Worm (Caenorhabditis elegans) whole organism, late embryonic: ENCODE measurements around the gene bgnt-1.2.

ENCODE experiments used
- C38D4.7 ChIP-seq: fragments of 200-800 bp; sonication (Bioruptor generic); optimal IDR thresholded peaks from 2 replicates; lab custom pipeline; 2018; ENCODE audit warnings: mild to moderate bottlenecking, missing genetic modification characterization, moderate library complexity, missing compliant biosample characterization
- F13H6.1 ChIP-seq: sonication (generic microtip); optimal IDR thresholded peaks from 2 replicates; lab custom pipeline; 2016; ENCODE audit warnings: missing genetic modification characterization, missing compliant biosample characterization
- K02D7.2 ChIP-seq: sonication (generic microtip); optimal IDR thresholded peaks from 2 replicates; lab custom pipeline; 2017; ENCODE audit warnings: mild to moderate bottlenecking, missing genetic modification characterization, missing compliant biosample characterization
- T23F11.4 ChIP-seq: fragments of 200-800 bp; sonication (Bioruptor generic); optimal IDR thresholded peaks from 2 replicates; lab custom pipeline; 2018; ENCODE audit warnings: mild to moderate bottlenecking, missing genetic modification characterization, missing compliant biosample characterization
- Y22D7AL.16 ChIP-seq: sonication (generic microtip); optimal IDR thresholded peaks from 2 replicates; lab custom pipeline; 2016; ENCODE audit warnings: missing genetic modification characterization, missing compliant biosample characterization
- ama-1 ChIP-seq: fragments of 150-350 bp; optimal IDR thresholded peaks from 2 replicates; lab custom pipeline; 2014
- ceh-14 ChIP-seq: sonication (generic microtip); optimal IDR thresholded peaks from 2 replicates; lab custom pipeline; 2016; ENCODE audit warnings: missing genotype, missing genetic modification characterization, missing compliant biosample characterization
- ceh-2 ChIP-seq: sonication (generic microtip); optimal IDR thresholded peaks from 2 replicates; lab custom pipeline; 2016; ENCODE audit warnings: missing genotype, missing genetic modification characterization, missing compliant biosample characterization
- ceh-24 ChIP-seq: sonication (generic microtip); optimal IDR thresholded peaks from 2 replicates; lab custom pipeline; 2016; ENCODE audit warnings: mild to moderate bottlenecking, missing genetic modification characterization, missing compliant biosample characterization
- ceh-30 ChIP-seq: fragments of 150-350 bp; optimal IDR thresholded peaks from 2 replicates; lab custom pipeline; 2014; ENCODE audit warnings: missing biosample characterization, missing genetic modification characterization
- ceh-31 ChIP-seq: sonication (generic microtip); optimal IDR thresholded peaks from 2 replicates; lab custom pipeline; 2016; ENCODE audit warnings: missing genetic modification characterization, missing compliant biosample characterization
- ceh-34 ChIP-seq: sonication (generic microtip); optimal IDR thresholded peaks from 2 replicates; lab custom pipeline; 2016; ENCODE audit warnings: mild to moderate bottlenecking, missing genetic modification characterization, missing compliant biosample characterization
- ceh-45 ChIP-seq: fragments of 200-800 bp; sonication (Bioruptor generic); IDR thresholded peaks from 2 replicates; pipeline ENCODE4 v1.3.6; 2022; ENCODE audit warnings: missing genetic modification reagents, missing genetic modification characterization, missing compliant biosample characterization
- ceh-6 ChIP-seq: fragments of 200-800 bp; sonication (Bioruptor generic); optimal IDR thresholded peaks from 2 replicates; lab custom pipeline; 2018; ENCODE audit warnings: mild to moderate bottlenecking, missing genetic modification characterization, missing compliant biosample characterization
- elt-2 ChIP-seq: sonication (generic microtip); optimal IDR thresholded peaks from 2 replicates; lab custom pipeline; 2016; ENCODE audit warnings: missing genetic modification reagents, missing genetic modification characterization, missing compliant biosample characterization
- eyg-1 ChIP-seq: sonication (generic microtip); optimal IDR thresholded peaks from 2 replicates; lab custom pipeline; 2016; ENCODE audit warnings: missing genotype, missing genetic modification characterization, missing compliant biosample characterization
- fax-1 ChIP-seq: sonication (generic microtip); optimal IDR thresholded peaks from 2 replicates; lab custom pipeline; 2016; ENCODE audit warnings: missing genotype, missing genetic modification characterization, missing compliant biosample characterization
- fkh-10 ChIP-seq: fragments of 150-350 bp; optimal IDR thresholded peaks from 2 replicates; lab custom pipeline; 2014; ENCODE audit warnings: missing biosample characterization, missing genetic modification reagents, missing genetic modification characterization
- fkh-6 ChIP-seq: sonication (generic microtip); optimal IDR thresholded peaks from 2 replicates; lab custom pipeline; 2016; ENCODE audit warnings: missing genetic modification characterization, missing compliant biosample characterization
- gmeb-2 ChIP-seq: sonication (generic microtip); optimal IDR thresholded peaks from 2 replicates; lab custom pipeline; 2016; ENCODE audit warnings: missing genetic modification characterization, inconsistent platforms, missing compliant biosample characterization
- hlh-13 ChIP-seq: fragments of 200-800 bp; sonication (Bioruptor generic); optimal IDR thresholded peaks from 2 replicates; lab custom pipeline; 2018; ENCODE audit warnings: mild to moderate bottlenecking, missing genetic modification characterization, missing compliant biosample characterization
- hlh-15 ChIP-seq: sonication (generic microtip); optimal IDR thresholded peaks from 2 replicates; lab custom pipeline; 2016; ENCODE audit warnings: missing genetic modification characterization, missing compliant biosample characterization
- hlh-8 ChIP-seq: sonication (generic microtip); optimal IDR thresholded peaks from 2 replicates; lab custom pipeline; 2016; ENCODE audit warnings: missing genotype, missing genetic modification characterization, missing compliant biosample characterization
- lim-6 ChIP-seq: sonication (generic microtip); optimal IDR thresholded peaks from 2 replicates; lab custom pipeline; 2016; ENCODE audit warnings: missing genetic modification characterization, missing compliant biosample characterization
- lin-11 ChIP-seq: fragments of 200-800 bp; sonication (Bioruptor generic); optimal IDR thresholded peaks from 2 replicates; lab custom pipeline; 2018; ENCODE audit warnings: mild to moderate bottlenecking, missing genetic modification characterization, missing compliant biosample characterization
- mec-3 ChIP-seq: sonication (generic microtip); optimal IDR thresholded peaks from 2 replicates; lab custom pipeline; 2016; ENCODE audit warnings: borderline replicate concordance, missing genetic modification characterization, missing compliant biosample characterization
- nhr-232 ChIP-seq: sonication (generic microtip); optimal IDR thresholded peaks from 2 replicates; lab custom pipeline; 2016; ENCODE audit warnings: missing genetic modification characterization, missing compliant biosample characterization
- npax-4 ChIP-seq: sonication (generic microtip); optimal IDR thresholded peaks from 2 replicates; lab custom pipeline; 2016; ENCODE audit warnings: missing genetic modification characterization, missing compliant biosample characterization
- odd-2 ChIP-seq: sonication (generic microtip); optimal IDR thresholded peaks from 2 replicates; lab custom pipeline; 2017; ENCODE audit warnings: antibody characterized with exemption, mild to moderate bottlenecking, missing genetic modification characterization, missing compliant biosample characterization
- pat-9 ChIP-seq: fragments of 200-800 bp; sonication (Bioruptor generic); optimal IDR thresholded peaks from 2 replicates; lab custom pipeline; 2018; ENCODE audit warnings: mild to moderate bottlenecking, missing genetic modification characterization, moderate library complexity, missing compliant biosample characterization
- pax-1 ChIP-seq: fragments of 150-350 bp; optimal IDR thresholded peaks from 2 replicates; lab custom pipeline; 2014; ENCODE audit warnings: missing biosample characterization, missing genetic modification characterization
- pha-2 ChIP-seq: sonication (generic microtip); optimal IDR thresholded peaks from 2 replicates; lab custom pipeline; 2017; ENCODE audit warnings: mild to moderate bottlenecking, missing genetic modification characterization, missing compliant biosample characterization
- pha-4 ChIP-seq: fragments of 150-350 bp; optimal IDR thresholded peaks from 2 replicates; lab custom pipeline; 2018; ENCODE audit warnings: missing biosample characterization, missing genetic modification reagents, missing genetic modification characterization
- pqm-1 ChIP-seq: sonication (generic microtip); optimal IDR thresholded peaks from 2 replicates; lab custom pipeline; 2016; ENCODE audit warnings: missing genetic modification characterization, missing compliant biosample characterization
- pros-1 ChIP-seq: fragments of 150-350 bp; optimal IDR thresholded peaks from 2 replicates; lab custom pipeline; 2014; ENCODE audit warnings: missing biosample characterization, missing genetic modification reagents, missing genetic modification characterization
- ref-2 ChIP-seq: sonication (generic microtip); optimal IDR thresholded peaks from 2 replicates; lab custom pipeline; 2016; ENCODE audit warnings: missing genetic modification characterization, missing compliant biosample characterization
- rnt-1 ChIP-seq: sonication (generic microtip); optimal IDR thresholded peaks from 2 replicates; lab custom pipeline; 2016; ENCODE audit warnings: missing genetic modification characterization, missing compliant biosample characterization
- sdc-2 ChIP-seq: sonication (generic microtip); optimal IDR thresholded peaks from 2 replicates; lab custom pipeline; 2016; ENCODE audit warnings: missing genotype, missing genetic modification characterization, missing compliant biosample characterization
- tbx-7 ChIP-seq: sonication (generic microtip); optimal IDR thresholded peaks from 2 replicates; lab custom pipeline; 2016; ENCODE audit warnings: missing genotype, missing genetic modification characterization, missing compliant biosample characterization
- ttx-3 ChIP-seq: sonication (generic microtip); optimal IDR thresholded peaks from 2 replicates; lab custom pipeline; 2016; ENCODE audit warnings: missing genetic modification reagents, missing genetic modification characterization, missing compliant biosample characterization
- unc-3 ChIP-seq, 2 experiments: fragments of 200-800 bp in 1 of 2; sonication (Bioruptor generic) in 1 of 2; sonication (generic microtip) in 1 of 2; conservative IDR thresholded peaks in 1 of 2; optimal IDR thresholded peaks in 1 of 2; 2 replicates each; pipeline versions ENCODE4 v1.3.6 to Lab custom; 2016 to 2022; ENCODE audit warnings: missing compliant biosample characterization in 2 of 2, missing genetic modification characterization in 2 of 2, missing genetic modification reagents in 1 of 2
- unc-42 ChIP-seq: sonication (generic microtip); optimal IDR thresholded peaks from 2 replicates; lab custom pipeline; 2016; ENCODE audit warnings: missing genotype, missing genetic modification characterization, missing compliant biosample characterization
- unc-55 ChIP-seq: sonication (generic microtip); optimal IDR thresholded peaks from 2 replicates; lab custom pipeline; 2017; ENCODE audit warnings: missing biosample characterization, missing genetic modification reagents, missing genetic modification characterization
- unc-86 ChIP-seq: sonication (generic microtip); optimal IDR thresholded peaks from 2 replicates; lab custom pipeline; 2016; ENCODE audit warnings: missing genetic modification characterization, missing compliant biosample characterization

The bgnt-1.2 gene

DNA sequence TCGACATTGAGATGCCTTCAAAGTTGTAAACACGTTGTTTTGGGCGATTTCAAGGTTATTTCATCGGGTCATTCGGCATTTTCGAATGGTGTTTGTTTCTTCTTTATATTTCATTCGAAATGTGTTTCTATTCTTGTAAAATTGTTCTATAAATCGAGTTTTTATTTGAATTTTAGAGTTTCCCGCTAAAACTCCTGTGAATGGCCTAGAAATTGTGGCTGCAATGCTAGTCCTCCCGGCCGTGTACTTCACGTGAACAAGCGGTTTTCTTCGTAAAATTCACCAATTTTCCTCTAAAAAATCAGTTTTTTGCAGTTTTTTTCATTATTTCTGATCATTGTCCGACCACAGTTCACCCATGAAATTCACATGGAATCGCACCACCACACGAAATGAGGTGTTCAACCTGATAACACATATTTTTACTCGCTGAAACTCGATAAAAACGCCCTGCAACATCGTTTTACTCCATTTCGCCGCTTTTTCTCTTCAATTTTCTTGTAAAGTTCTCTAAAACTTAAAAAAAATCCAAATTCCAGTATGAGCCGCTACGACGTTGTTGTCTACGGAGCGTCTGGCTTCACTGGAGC is 8.6 kb upstream of the bgnt-1.2 start, which contains the start of gene ldp-1 (continued):
- no peak for TF ChIP-seq nhr-232 (tag; lab: Kevin White, UChicago)
- no peak for TF ChIP-seq T23F11.4 (GFP tag; lab: Kevin White, UChicago)
- peak; percentile 8 for TF ChIP-seq ceh-34
- TF ChIP-seq unc-42 (tag; lab: Kevin White, UChicago): peak; percentile 25
- no peak for TF ChIP-seq eyg-1 (tag; lab: Kevin White, UChicago)
- TF ChIP-seq mec-3 (tag; lab: Kevin White, UChicago): peak; percentile 69
- no peak for TF ChIP-seq lin-11 (tag; lab: Kevin White, UChicago)
- TF ChIP-seq ceh-30: no peak
- peak; percentile 39 for TF ChIP-seq rnt-1 (tag; lab: Kevin White, UChicago)
- TF ChIP-seq ceh-6: no peak
- no peak for TF ChIP-seq Y22D7AL.16 (tag; lab: Kevin White, UChicago)
- TF ChIP-seq elt-2 (tag; lab: Kevin White, UChicago): no peak
- TF ChIP-seq hlh-8 (tag; lab: Kevin White, UChicago): peak; percentile 3
- no peak for TF ChIP-seq npax-4 (tag; lab: Kevin White, UChicago)
- TF ChIP-seq C38D4.7 (GFP tag; lab: Kevin White, UChicago): no peak
- no peak for TF ChIP-seq odd-2 (tag; lab: Kevin White, UChicago)
- TF ChIP-seq hlh-13 (GFP tag; lab: Kevin White, UChicago): no peak
- TF ChIP-seq ceh-24 (tag; lab: Kevin White, UChicago): no peak
- TF ChIP-seq unc-55 (GFP tag; lab: Kevin White, UChicago): no peak
- TF ChIP-seq unc-3 (GFP tag; conservative IDR thresholded peaks at IDR 0.05; lab: Robert Waterston, UW): no peak
- peak; percentile 19 for TF ChIP-seq unc-3 (tag; optimal IDR thresholded peaks at IDR 0.05; lab: Kevin White, UChicago)
- TF ChIP-seq ref-2 (tag; lab: Kevin White, UChicago): peak; percentile 63
- TF ChIP-seq sdc-2 (tag; lab: Kevin White, UChicago): no peak
- TF ChIP-seq ceh-45 (GFP tag; lab: Robert Waterston, UW): no peak
- TF ChIP-seq fax-1 (tag; lab: Kevin White, UChicago): peak; percentile 55
- TF ChIP-seq, all 69 proteins: peak for 16

DNA sequence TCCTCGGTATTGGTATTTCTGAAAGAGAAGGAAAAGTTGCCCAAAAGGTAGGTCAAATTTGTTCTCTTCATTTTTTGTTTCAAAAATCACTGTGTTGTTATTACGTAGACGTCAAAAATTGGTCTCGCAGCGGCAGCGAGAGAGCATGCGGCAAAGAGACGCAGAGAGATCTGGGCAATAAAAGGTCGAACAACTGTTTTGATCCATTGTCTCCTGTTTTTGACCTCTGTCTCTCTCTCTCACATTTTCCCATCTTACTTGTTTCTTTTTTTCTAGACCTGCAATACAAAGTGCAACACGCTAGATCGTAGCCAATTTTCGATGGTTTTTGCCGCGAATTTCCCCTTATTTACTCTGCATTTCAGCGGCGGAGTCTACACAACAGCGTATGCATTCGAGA is 8.1 kb upstream of the bgnt-1.2 start:
- TF ChIP-seq unc-42 (tag; lab: Kevin White, UChicago) (no peak), unc-55 (GFP tag; lab: Kevin White, UChicago) (no peak), K02D7.2 (tag; lab: Kevin White, UChicago) (no peak), ceh-14 (tag; lab: Kevin White, UChicago) (no peak), pqm-1 (no peak), rnt-1 (tag; lab: Kevin White, UChicago) (no peak), unc-86 (tag; lab: Kevin White, UChicago) (no peak), sdc-2 (tag; lab: Kevin White, UChicago) (no peak), fkh-6 (no peak), ceh-2 (no peak), eyg-1 (tag; lab: Kevin White, UChicago) (no peak), ceh-31 (no peak), npax-4 (tag; lab: Kevin White, UChicago) (no peak), pha-2 (no peak), pax-1 (no peak), fkh-10 (no peak)
- TF ChIP-seq, all 69 proteins: peak for 0

DNA sequence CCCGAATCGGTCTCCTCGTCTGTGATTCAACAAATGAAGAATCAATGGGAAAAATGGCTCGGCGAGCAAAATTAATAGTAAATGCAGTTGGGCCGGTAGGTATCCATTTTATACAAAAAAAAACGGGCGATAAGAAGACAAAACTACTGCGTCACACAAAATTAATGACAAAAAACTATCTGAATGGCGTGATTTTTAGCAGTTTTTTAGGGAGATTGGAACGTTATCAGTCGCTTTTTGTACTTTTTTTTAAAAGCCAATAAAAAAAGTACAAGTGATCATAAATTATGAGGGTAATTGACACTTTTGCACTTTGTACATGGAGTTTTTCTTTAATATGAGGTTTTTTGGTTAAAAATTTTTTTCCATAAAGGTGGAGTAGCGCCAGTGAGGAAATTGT is 4.7 kb upstream of the bgnt-1.2 start:
- TF ChIP-seq ama-1 (lab: Kevin White, UChicago): no peak
- TF ChIP-seq ceh-30: no peak
- no peak for TF ChIP-seq lim-6
- TF ChIP-seq Y22D7AL.16 (tag; lab: Kevin White, UChicago): no peak
- TF ChIP-seq ttx-3: no peak
- no peak for TF ChIP-seq hlh-8 (tag; lab: Kevin White, UChicago)
- TF ChIP-seq F13H6.1 (tag; lab: Kevin White, UChicago): no peak
- TF ChIP-seq unc-3 (GFP tag; conservative IDR thresholded peaks at IDR 0.05; lab: Robert Waterston, UW): no peak
- no peak for TF ChIP-seq unc-3 (tag; optimal IDR thresholded peaks at IDR 0.05; lab: Kevin White, UChicago)
- TF ChIP-seq C38D4.7 (GFP tag; lab: Kevin White, UChicago): no peak
- no peak for TF ChIP-seq unc-86 (tag; lab: Kevin White, UChicago)
- TF ChIP-seq pros-1 (tag; lab: Kevin White, UChicago): no peak
- TF ChIP-seq gmeb-2: no peak
- TF ChIP-seq pha-4: no peak
- TF ChIP-seq pat-9: no peak
- TF ChIP-seq mec-3 (tag; lab: Kevin White, UChicago): no peak
- TF ChIP-seq unc-42 (tag; lab: Kevin White, UChicago): no peak
- no peak for TF ChIP-seq ceh-6
- TF ChIP-seq eyg-1 (tag; lab: Kevin White, UChicago): no peak
- no peak for TF ChIP-seq hlh-15 (tag; lab: Kevin White, UChicago)
- TF ChIP-seq tbx-7 (tag; lab: Kevin White, UChicago): no peak
- TF ChIP-seq, all 69 proteins: peak for 0
